Worm (Caenorhabditis elegans): Measurements from ENCODE around the gene F09F9.1.

F09F9.1 gene

DNA sequence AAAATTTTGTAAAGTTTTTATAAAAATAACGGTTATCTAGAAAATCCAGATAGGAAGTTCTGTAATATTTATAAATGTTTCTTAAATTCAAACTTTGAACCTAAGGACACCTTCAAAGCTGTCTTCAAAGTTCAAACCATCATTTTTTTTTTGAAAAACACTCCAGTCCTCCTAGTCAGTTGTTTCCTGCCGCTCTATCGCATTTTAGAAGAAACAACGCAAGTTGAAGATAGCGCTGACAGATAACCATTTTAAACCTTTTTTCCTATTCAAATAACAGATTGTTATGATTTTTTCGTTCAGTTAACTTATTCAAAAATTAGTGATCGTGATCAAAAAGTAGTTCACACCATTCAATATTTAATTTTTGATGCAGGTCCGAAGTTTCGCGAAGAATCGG is 18.3 kb downstream of the F09F9.1 start (continued):
- no peak for TF ChIP-seq C04F5.9 (tag; optimal IDR thresholded peaks at IDR 0.05)

DNA sequence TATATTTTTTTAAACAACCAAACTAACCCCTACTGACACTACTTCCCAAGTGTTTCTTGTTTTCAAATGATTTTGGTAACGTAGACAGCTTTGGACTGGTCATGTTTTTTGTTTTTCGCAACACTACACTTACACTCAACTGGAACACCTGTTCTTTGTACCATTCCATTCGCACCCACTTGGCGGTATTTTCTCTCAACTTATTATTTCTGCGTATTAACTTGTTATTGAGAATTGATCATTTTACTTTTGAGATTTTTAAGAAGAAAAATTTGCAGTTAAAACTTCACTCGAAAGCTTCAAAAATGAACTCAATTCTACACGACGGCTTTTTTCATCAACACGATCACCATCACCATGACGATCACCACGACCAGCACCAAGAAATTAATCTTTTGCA is 19.7 kb downstream of the F09F9.1 start, which contains the start of gene ZK470.2:
Gene ZK470.2 (plus strand): TSS at position 301 of the 400 bp plus-strand sequence.
- TF ChIP-seq pax-3 (tag; optimal IDR thresholded peaks at IDR 0.05) = no peak
- TF ChIP-seq unc-62 (GFP tag; optimal IDR thresholded peaks at IDR 0.05) = no peak
- no peak for TF ChIP-seq alr-1 (tag; optimal IDR thresholded peaks at IDR 0.05; ENCODE audit: borderline replicate concordance)
- no peak for TF ChIP-seq sptf-1 (tag; optimal IDR thresholded peaks at IDR 0.05)
- TF ChIP-seq isw-1 (GFP tag; IDR thresholded peaks at IDR 0.05) = no peak
- no peak for TF ChIP-seq nhr-28 (tag; optimal IDR thresholded peaks at IDR 0.05)
- TF ChIP-seq lir-3 (tag; optimal IDR thresholded peaks at IDR 0.05; ENCODE audit: poor library complexity) = no peak
- no peak for TF ChIP-seq aha-1 (tag; optimal IDR thresholded peaks at IDR 0.05)
- no peak for TF ChIP-seq zip-4 (GFP tag; optimal IDR thresholded peaks at IDR 0.05)
- TF ChIP-seq jun-1 (tag; optimal IDR thresholded peaks at IDR 0.05) = no peak
- no peak for TF ChIP-seq tlp-1 (tag; optimal IDR thresholded peaks at IDR 0.05)
- no peak for TF ChIP-seq xbp-1 (tag; optimal IDR thresholded peaks at IDR 0.05)
- no peak for TF ChIP-seq nhr-77 (tag; optimal IDR thresholded peaks at IDR 0.05)
- no peak for TF ChIP-seq fkh-10 (GFP tag; optimal IDR thresholded peaks at IDR 0.05)
- TF ChIP-seq ceh-88 (GFP tag; IDR thresholded peaks at IDR 0.05) = no peak
- TF ChIP-seq ces-1 (GFP tag; optimal IDR thresholded peaks at IDR 0.05) = no peak
- no peak for TF ChIP-seq nhr-47 (tag; optimal IDR thresholded peaks at IDR 0.05)
- TF ChIP-seq hpl-2 (GFP tag; optimal IDR thresholded peaks at IDR 0.05) = no peak
- TF ChIP-seq C04F5.9 (tag; optimal IDR thresholded peaks at IDR 0.05) = no peak

DNA sequence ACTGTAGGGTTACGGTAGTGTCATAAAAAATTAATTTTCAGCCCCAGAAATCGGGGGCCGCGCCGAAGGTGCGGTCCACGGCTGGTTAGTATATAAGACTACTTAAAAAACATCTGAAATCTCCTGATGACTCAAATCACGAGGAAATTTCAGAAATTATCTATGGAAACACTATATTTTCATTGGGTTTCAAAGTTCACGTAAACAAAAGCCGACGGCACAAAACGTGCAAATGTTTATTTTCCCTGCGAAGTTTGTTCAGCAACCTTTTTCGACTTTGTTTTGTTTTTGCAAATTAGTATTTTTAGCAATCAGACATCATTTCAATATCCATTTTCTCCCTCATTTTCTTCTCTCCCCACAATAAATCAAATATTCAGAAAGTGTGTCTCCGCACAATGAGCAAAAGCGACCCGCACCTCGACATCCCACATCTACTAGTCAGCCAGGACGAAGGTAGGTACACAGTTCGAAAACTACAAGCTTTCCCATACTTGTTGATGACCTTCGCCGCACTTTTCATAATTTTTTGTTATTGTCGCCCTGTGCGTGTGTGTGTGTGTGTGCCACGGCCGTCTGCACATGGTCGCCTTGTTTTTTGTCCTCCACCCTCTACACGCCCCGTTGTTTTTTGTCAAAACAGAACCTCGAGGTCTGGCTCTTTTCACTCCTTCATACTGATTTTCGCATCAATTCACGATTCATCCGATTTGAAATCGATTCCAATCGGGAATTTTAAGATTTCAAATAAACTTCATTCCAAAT is 21.6 kb downstream of the F09F9.1 start:
- TF ChIP-seq sup-37 (GFP tag; optimal IDR thresholded peaks at IDR 0.05) (no peak), nhr-85 (tag) (peak; percentile 18)

DNA sequence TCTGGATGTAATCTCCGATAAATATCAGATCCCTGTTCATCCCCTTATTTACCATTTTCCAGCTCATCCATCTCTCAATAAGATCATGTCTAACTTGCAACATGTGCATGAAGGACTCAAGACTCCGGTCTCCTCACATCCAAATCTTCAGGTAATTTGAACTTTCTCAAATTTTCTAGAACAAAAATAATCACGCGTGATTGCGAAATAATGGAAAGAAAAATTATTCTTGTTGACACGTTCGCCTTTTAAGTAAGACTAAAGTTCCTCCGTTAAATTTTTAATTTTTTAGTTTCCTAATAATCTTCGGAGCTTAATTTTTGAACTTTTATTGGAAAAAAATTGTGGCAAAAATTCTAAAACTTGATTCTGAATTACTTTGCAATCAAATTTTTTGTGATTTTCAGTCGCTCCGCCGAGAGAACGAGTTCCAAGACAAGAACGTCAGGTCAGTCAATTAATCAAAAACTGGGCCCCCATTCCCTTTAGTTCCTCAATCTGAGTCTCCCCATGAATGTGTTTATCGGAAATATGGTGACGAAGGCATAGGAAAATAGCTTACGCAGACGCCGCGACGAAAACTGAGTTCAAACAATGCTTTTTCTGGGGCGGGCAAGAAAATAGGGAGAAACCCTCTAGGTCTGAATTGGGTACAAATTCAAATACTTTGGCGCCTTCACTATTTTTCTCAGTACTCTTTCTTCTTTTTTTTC is 22.5 kb downstream of the F09F9.1 start:
- TF ChIP-seq skn-1 (tag; optimal IDR thresholded peaks at IDR 0.05) = peak; percentile 47
- TF ChIP-seq nhr-71 (tag; optimal IDR thresholded peaks at IDR 0.05) = peak; percentile 64
- peak; percentile 40 for TF ChIP-seq swsn-7 (tag; optimal IDR thresholded peaks at IDR 0.05)
- TF ChIP-seq snu-23 (GFP tag; optimal IDR thresholded peaks at IDR 0.05) = peak; percentile 36
- peak; percentile 8 for TF ChIP-seq zip-4 (GFP tag; optimal IDR thresholded peaks at IDR 0.05)
- TF ChIP-seq lin-14 (GFP tag; optimal IDR thresholded peaks at IDR 0.05) = peak; percentile 82
- TF ChIP-seq egl-27 (tag; optimal IDR thresholded peaks at IDR 0.05) = peak in 1 of 2 experiments; percentile 28
- TF ChIP-seq ceh-8 (GFP tag; optimal IDR thresholded peaks at IDR 0.05) = no peak
- TF ChIP-seq pqm-1 (tag; optimal IDR thresholded peaks at IDR 0.05) = no peak
- TF ChIP-seq isw-1 (GFP tag; IDR thresholded peaks at IDR 0.05) = no peak
- TF ChIP-seq nhr-20 (tag; optimal IDR thresholded peaks at IDR 0.05) = peak; percentile 47
- no peak for TF ChIP-seq ets-5 (GFP tag; IDR thresholded peaks at IDR 0.05)
- TF ChIP-seq ceh-82 (tag; optimal IDR thresholded peaks at IDR 0.05) = peak in 1 of 3 experiments; percentile 24
- TF ChIP-seq rnt-1 (tag; optimal IDR thresholded peaks at IDR 0.05) = peak; percentile 19
- no peak for TF ChIP-seq egl-13 (tag; optimal IDR thresholded peaks at IDR 0.05)
- peak; percentile 29 for TF ChIP-seq nhr-47 (tag; optimal IDR thresholded peaks at IDR 0.05)
- peak; percentile 66 for TF ChIP-seq fkh-8 (tag; optimal IDR thresholded peaks at IDR 0.05)
- TF ChIP-seq ztf-4 (tag; optimal IDR thresholded peaks at IDR 0.05) = peak; percentile 60
- no peak for TF ChIP-seq hpl-2 (GFP tag; optimal IDR thresholded peaks at IDR 0.05)
- peak; percentile 67 for TF ChIP-seq nhr-85 (tag)
- TF ChIP-seq unc-130 (tag; optimal IDR thresholded peaks at IDR 0.05) = no peak
- TF ChIP-seq irx-1 (tag; optimal IDR thresholded peaks at IDR 0.05) = no peak
- peak; percentile 29; the same call in 1 of the 2 replicates for TF ChIP-seq nhr-19 (GFP tag; conservative IDR thresholded peaks at IDR 0.05)
- no peak for TF ChIP-seq nhr-90 (tag; optimal IDR thresholded peaks at IDR 0.05; ENCODE audit: poor library complexity)
- peak; percentile 14 for TF ChIP-seq nhr-77 (tag; optimal IDR thresholded peaks at IDR 0.05)
- TF ChIP-seq nhr-11 (tag; optimal IDR thresholded peaks at IDR 0.05) = peak; percentile 10
- peak; percentile 9 for TF ChIP-seq jun-1 (tag; optimal IDR thresholded peaks at IDR 0.05)
- TF ChIP-seq unc-98 (GFP tag; IDR thresholded peaks at IDR 0.05) = no peak
- no peak for TF ChIP-seq efl-1 (optimal IDR thresholded peaks at IDR 0.05)
- TF ChIP-seq efl-1 (GFP tag; optimal IDR thresholded peaks at IDR 0.05 in 1 of 2) = peak in 1 of 2 experiments; percentile 82
- TF ChIP-seq xbp-1 (tag; optimal IDR thresholded peaks at IDR 0.05) = peak; percentile 9

Data from whole organism, L1 larva.